Worm (Caenorhabditis elegans) whole organism, late embryonic: ENCODE data around the gene flp-24.
"Not testable (repeated sequence)": the region's sequence is repeated elsewhere in the genome, so short reads cannot be mapped to it uniquely, and the experiment has no call there.

Source experiments
- C38D4.7 ChIP-seq: fragments of 200-800 bp; sonication (Bioruptor generic); optimal IDR thresholded peaks from 2 replicates; lab custom pipeline; 2018; ENCODE audit warnings: mild to moderate bottlenecking, missing genetic modification characterization, moderate library complexity, missing compliant biosample characterization
- Y22D7AL.16 ChIP-seq: sonication (generic microtip); optimal IDR thresholded peaks from 2 replicates; lab custom pipeline; 2016; ENCODE audit warnings: missing genetic modification characterization, missing compliant biosample characterization
- ahr-1 ChIP-seq: sonication (generic microtip); optimal IDR thresholded peaks from 2 replicates; lab custom pipeline; 2016; ENCODE audit warnings: missing genetic modification characterization, missing compliant biosample characterization
- ceh-19 ChIP-seq: fragments of 200-800 bp; sonication (Bioruptor generic); optimal IDR thresholded peaks from 2 replicates; lab custom pipeline; 2018; ENCODE audit warnings: mild to moderate bottlenecking, missing genetic modification characterization, missing compliant biosample characterization
- ceh-22 ChIP-seq: sonication (generic microtip); optimal IDR thresholded peaks from 2 replicates; lab custom pipeline; 2017; ENCODE audit warnings: missing biosample characterization, missing genetic modification characterization
- ceh-24 ChIP-seq: sonication (generic microtip); optimal IDR thresholded peaks from 2 replicates; lab custom pipeline; 2016; ENCODE audit warnings: mild to moderate bottlenecking, missing genetic modification characterization, missing compliant biosample characterization
- ceh-30 ChIP-seq: fragments of 150-350 bp; optimal IDR thresholded peaks from 2 replicates; lab custom pipeline; 2014; ENCODE audit warnings: missing biosample characterization, missing genetic modification characterization
- ceh-31 ChIP-seq: sonication (generic microtip); optimal IDR thresholded peaks from 2 replicates; lab custom pipeline; 2016; ENCODE audit warnings: missing genetic modification characterization, missing compliant biosample characterization
- ceh-34 ChIP-seq: sonication (generic microtip); optimal IDR thresholded peaks from 2 replicates; lab custom pipeline; 2016; ENCODE audit warnings: mild to moderate bottlenecking, missing genetic modification characterization, missing compliant biosample characterization
- ceh-45 ChIP-seq: fragments of 200-800 bp; sonication (Bioruptor generic); IDR thresholded peaks from 2 replicates; pipeline ENCODE4 v1.3.6; 2022; ENCODE audit warnings: missing genetic modification reagents, missing genetic modification characterization, missing compliant biosample characterization
- che-1 ChIP-seq: sonication (generic microtip); optimal IDR thresholded peaks from 2 replicates; lab custom pipeline; 2016; ENCODE audit warnings: mild to moderate bottlenecking, missing genetic modification characterization, missing compliant biosample characterization
- elt-4 ChIP-seq: sonication (generic microtip); optimal IDR thresholded peaks from 2 replicates; lab custom pipeline; 2016; ENCODE audit warnings: missing genetic modification characterization, missing compliant biosample characterization
- ets-4 ChIP-seq: sonication (generic microtip); optimal IDR thresholded peaks from 2 replicates; lab custom pipeline; 2016; ENCODE audit warnings: missing genetic modification characterization, missing compliant biosample characterization
- eyg-1 ChIP-seq: sonication (generic microtip); optimal IDR thresholded peaks from 2 replicates; lab custom pipeline; 2016; ENCODE audit warnings: missing genotype, missing genetic modification characterization, missing compliant biosample characterization
- hlh-6 ChIP-seq: sonication (generic microtip); optimal IDR thresholded peaks from 2 replicates; lab custom pipeline; 2016; ENCODE audit warnings: missing genotype, missing genetic modification characterization, missing compliant biosample characterization
- lim-6 ChIP-seq: sonication (generic microtip); optimal IDR thresholded peaks from 2 replicates; lab custom pipeline; 2016; ENCODE audit warnings: missing genetic modification characterization, missing compliant biosample characterization
- mec-3 ChIP-seq: sonication (generic microtip); optimal IDR thresholded peaks from 2 replicates; lab custom pipeline; 2016; ENCODE audit warnings: borderline replicate concordance, missing genetic modification characterization, missing compliant biosample characterization
- nfya-1 ChIP-seq: sonication (generic microtip); optimal IDR thresholded peaks from 2 replicates; lab custom pipeline; 2017; ENCODE audit warnings: missing genetic modification characterization, mild to moderate bottlenecking, missing compliant biosample characterization, antibody characterized with exemption, moderate library complexity
- nhr-11 ChIP-seq: fragments of 150-350 bp; optimal IDR thresholded peaks from 2 replicates; lab custom pipeline; 2014; ENCODE audit warnings: missing biosample characterization, missing genetic modification characterization
- nhr-232 ChIP-seq: sonication (generic microtip); optimal IDR thresholded peaks from 2 replicates; lab custom pipeline; 2016; ENCODE audit warnings: missing genetic modification characterization, missing compliant biosample characterization
- odd-2 ChIP-seq: sonication (generic microtip); optimal IDR thresholded peaks from 2 replicates; lab custom pipeline; 2017; ENCODE audit warnings: antibody characterized with exemption, mild to moderate bottlenecking, missing genetic modification characterization, missing compliant biosample characterization
- pag-3 ChIP-seq: sonication (generic microtip); optimal IDR thresholded peaks from 2 replicates; lab custom pipeline; 2016; ENCODE audit warnings: missing compliant biosample characterization, missing genetic modification characterization, borderline replicate concordance
- pha-2 ChIP-seq: sonication (generic microtip); optimal IDR thresholded peaks from 2 replicates; lab custom pipeline; 2017; ENCODE audit warnings: mild to moderate bottlenecking, missing genetic modification characterization, missing compliant biosample characterization
- pros-1 ChIP-seq: fragments of 150-350 bp; optimal IDR thresholded peaks from 2 replicates; lab custom pipeline; 2014; ENCODE audit warnings: missing biosample characterization, missing genetic modification reagents, missing genetic modification characterization
- rnt-1 ChIP-seq: sonication (generic microtip); optimal IDR thresholded peaks from 2 replicates; lab custom pipeline; 2016; ENCODE audit warnings: missing genetic modification characterization, missing compliant biosample characterization
- sdc-2 ChIP-seq: sonication (generic microtip); optimal IDR thresholded peaks from 2 replicates; lab custom pipeline; 2016; ENCODE audit warnings: missing genotype, missing genetic modification characterization, missing compliant biosample characterization
- sox-2 ChIP-seq: fragments of 200-800 bp; sonication (Bioruptor generic); IDR thresholded peaks from 2 replicates; pipeline ENCODE4 v1.3.6; 2022; ENCODE audit warnings: missing genetic modification reagents, missing genetic modification characterization, missing compliant biosample characterization
- sox-4 ChIP-seq: sonication (generic microtip); optimal IDR thresholded peaks from 2 replicates; lab custom pipeline; 2017; ENCODE audit warnings: mild to moderate bottlenecking, missing genetic modification characterization, inconsistent platforms, missing compliant biosample characterization
- syd-9 ChIP-seq: sonication (generic microtip); optimal IDR thresholded peaks from 2 replicates; lab custom pipeline; 2016; ENCODE audit warnings: mild to moderate bottlenecking, missing genetic modification characterization, moderate library complexity, missing compliant biosample characterization
- tbx-2 ChIP-seq: sonication (generic microtip); optimal IDR thresholded peaks from 2 replicates; lab custom pipeline; 2016; ENCODE audit warnings: missing genetic modification characterization, missing compliant biosample characterization
- ttx-3 ChIP-seq: sonication (generic microtip); optimal IDR thresholded peaks from 2 replicates; lab custom pipeline; 2016; ENCODE audit warnings: missing genetic modification reagents, missing genetic modification characterization, missing compliant biosample characterization
- unc-3 ChIP-seq, 2 experiments: fragments of 200-800 bp in 1 of 2; sonication (Bioruptor generic) in 1 of 2; sonication (generic microtip) in 1 of 2; conservative IDR thresholded peaks in 1 of 2; optimal IDR thresholded peaks in 1 of 2; 2 replicates each; pipeline versions ENCODE4 v1.3.6 to Lab custom; 2016 to 2022; ENCODE audit warnings: missing compliant biosample characterization in 2 of 2, missing genetic modification characterization in 2 of 2, missing genetic modification reagents in 1 of 2
- unc-42 ChIP-seq: sonication (generic microtip); optimal IDR thresholded peaks from 2 replicates; lab custom pipeline; 2016; ENCODE audit warnings: missing genotype, missing genetic modification characterization, missing compliant biosample characterization
- ztf-16 ChIP-seq: sonication (generic microtip); optimal IDR thresholded peaks from 2 replicates; lab custom pipeline; 2017; ENCODE audit warnings: missing genetic modification characterization, missing compliant biosample characterization

The flp-24 gene

ce11 chrIII:724819-725218 lies at the start of gene flp-24:
TSS of gene flp-24 (plus strand) at chrIII:725119.
- no peak for TF ChIP-seq ceh-19
- no peak for TF ChIP-seq ceh-31 (tag; lab: Kevin White, UChicago)
- no peak for TF ChIP-seq C38D4.7 (GFP tag; lab: Kevin White, UChicago)
- no peak for TF ChIP-seq eyg-1
- TF ChIP-seq hlh-6 (tag; lab: Kevin White, UChicago), result no peak
- no peak for TF ChIP-seq lim-6 (tag; lab: Kevin White, UChicago)
- TF ChIP-seq ztf-16 (tag; lab: Kevin White, UChicago), result no peak
- no peak for TF ChIP-seq unc-3 (GFP tag; conservative IDR thresholded peaks at IDR 0.05; lab: Robert Waterston, UW)
- TF ChIP-seq unc-3 (tag; optimal IDR thresholded peaks at IDR 0.05; lab: Kevin White, UChicago), result no peak
- TF ChIP-seq che-1, result no peak
- no peak for TF ChIP-seq mec-3
- no peak for TF ChIP-seq sox-4

DNA sequence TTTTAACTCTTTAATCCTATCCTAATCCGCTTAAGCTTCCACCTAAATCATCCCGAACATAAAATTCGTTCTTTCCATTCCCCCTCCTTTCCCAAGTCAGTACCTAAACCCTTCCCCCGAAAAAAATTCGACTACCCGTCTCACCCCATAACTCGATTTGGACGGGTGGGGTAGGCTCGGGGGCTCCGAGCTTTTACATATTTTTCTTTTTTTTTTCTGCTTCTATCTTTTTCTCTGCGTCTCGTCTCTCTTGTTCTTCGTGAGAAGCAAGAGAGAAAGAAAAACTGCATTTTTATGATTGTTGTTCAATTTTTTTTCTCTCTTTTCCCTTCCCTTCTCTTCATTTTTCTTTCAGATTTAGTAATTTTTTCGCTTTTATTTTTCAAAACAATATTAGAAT lies 49.5 kb upstream of the flp-24 start:
- TF ChIP-seq pros-1 (tag; lab: Kevin White, UChicago), result no peak
- no peak for TF ChIP-seq odd-2 (tag; lab: Kevin White, UChicago)
- no peak for TF ChIP-seq ttx-3
- peak; percentile 97 for TF ChIP-seq unc-42 (tag; lab: Kevin White, UChicago)

- TF ChIP-seq pha-2 (tag; lab: Kevin White, UChicago), result no peak
- TF ChIP-seq syd-9 (tag; lab: Kevin White, UChicago), result no peak
- no peak for TF ChIP-seq sox-2 (GFP tag; lab: Robert Waterston, UW)
- TF ChIP-seq, all 69 proteins: peak for 0
Measured at ce11 chrIII:675822-676221, 49.1 kb upstream of the flp-24 start, which contains the start of gene grk-2. TSS of gene grk-2 (plus strand) at chrIII:676122.

ce11 chrIII:683318-683717 lies 41.6 kb upstream of the flp-24 start, which contains the start of gene W02B3.4:
TSS of gene W02B3.4 (minus strand) at chrIII:683418.
- TF ChIP-seq ahr-1 (tag; lab: Kevin White, UChicago) (no peak), ttx-3 (no peak), tbx-2 (no peak), hlh-6 (tag; lab: Kevin White, UChicago) (no peak), pag-3 (no peak), sox-2 (GFP tag; lab: Robert Waterston, UW) (no peak)

- TF ChIP-seq nhr-11 (tag; lab: Kevin White, UChicago), result no peak
- no peak for TF ChIP-seq ttx-3
- no peak for TF ChIP-seq eyg-1
- TF ChIP-seq Y22D7AL.16, result no peak
- TF ChIP-seq odd-2 (tag; lab: Kevin White, UChicago), result no peak
Measured at ce11 chrIII:688083-688482, 36.8 kb upstream of the flp-24 start.

ce11 chrIII:688869-689268 lies 36.0 kb upstream of the flp-24 start, which contains the start of gene elf-1:
TSS of gene elf-1 (plus strand) at chrIII:689169.
- not testable (repeated sequence) for TF ChIP-seq ahr-1 (tag; lab: Kevin White, UChicago); ceh-24; nhr-11 (tag; lab: Kevin White, UChicago)
- TF ChIP-seq, all 69 proteins: peak for 0; not testable (repeated sequence) for 69

DNA sequence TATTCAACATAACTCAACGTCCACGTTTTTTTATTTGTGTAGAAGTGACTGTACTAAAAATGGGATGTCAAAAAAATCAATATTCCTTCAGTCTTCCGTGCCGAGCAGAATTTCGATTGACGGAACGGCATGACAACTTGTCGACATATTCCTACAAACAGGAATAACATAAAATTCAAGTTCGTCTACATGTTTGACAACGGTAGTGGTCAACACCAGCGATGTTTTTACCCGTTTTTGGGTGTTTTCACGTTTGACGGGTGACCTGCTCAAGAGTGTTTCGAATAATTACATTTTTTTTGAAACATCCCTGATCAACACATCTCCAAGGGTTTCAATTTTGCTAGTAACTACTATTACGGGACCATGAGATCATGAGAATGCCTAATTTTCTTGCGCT lies 33.0 kb upstream of the flp-24 start, which contains the start of gene W02B3.7:
W02B3.7 (minus strand) TSS at position 101 of the 400 bp plus-strand sequence.
- TF ChIP-seq ztf-16 (tag; lab: Kevin White, UChicago) (no peak), pha-2 (tag; lab: Kevin White, UChicago) (no peak), ceh-45 (no peak), nhr-232 (tag; lab: Kevin White, UChicago) (no peak), mec-3 (no peak), pros-1 (tag; lab: Kevin White, UChicago) (no peak), ceh-24 (no peak), nfya-1 (tag; lab: Kevin White, UChicago) (no peak), ahr-1 (tag; lab: Kevin White, UChicago) (no peak), ets-4 (tag; lab: Kevin White, UChicago) (no peak), ceh-34 (tag; lab: Kevin White, UChicago) (no peak), rnt-1 (no peak), ceh-22 (tag; lab: Kevin White, UChicago) (no peak), sox-2 (GFP tag; lab: Robert Waterston, UW) (no peak), ceh-30 (tag; lab: Kevin White, UChicago) (no peak), elt-4 (tag; lab: Kevin White, UChicago) (no peak), che-1 (no peak), sdc-2 (tag; lab: Kevin White, UChicago) (no peak)
